Worm (Caenorhabditis elegans) whole organism, L4 larva: ENCODE data around the gene str-252.

Experiments
- F26F4.8 ChIP-seq: fragments of 200-800 bp; sonication (Bioruptor generic); conservative IDR thresholded peaks from 2 replicates; pipeline ENCODE4 v1.3.6; 2022; ENCODE audit warnings: missing genetic modification characterization, missing compliant biosample characterization
- ZK337.2 ChIP-seq: fragments of 200-800 bp; sonication (Bioruptor generic); IDR thresholded peaks from 2 replicates; pipeline ENCODE4 v1.3.6; 2022; ENCODE audit warnings: missing genetic modification reagents, missing genetic modification characterization, missing compliant biosample characterization
- aha-1 ChIP-seq: fragments of 150-350 bp; peaks from one replicate; lab custom pipeline; 2014; ENCODE audit warnings: missing biosample characterization, missing genetic modification characterization
- ama-1 ChIP-seq: fragments of 150-350 bp; optimal IDR thresholded peaks from 2 replicates; lab custom pipeline; 2014; ENCODE audit warnings: inconsistent platforms, mixed read lengths
- arid-1 ChIP-seq: fragments of 200-800 bp; sonication (Bioruptor generic); conservative IDR thresholded peaks from 2 replicates; pipeline ENCODE4 v1.3.6; 2022; ENCODE audit warnings: missing genetic modification reagents, missing genetic modification characterization, missing compliant biosample characterization
- ceh-28 ChIP-seq: fragments of 150-350 bp; optimal IDR thresholded peaks from 2 replicates; lab custom pipeline; 2014; ENCODE audit warnings: missing biosample characterization, missing genetic modification reagents, missing genetic modification characterization
- ceh-32 ChIP-seq: sonication (generic microtip); optimal IDR thresholded peaks from 2 replicates; lab custom pipeline; 2016; ENCODE audit warnings: mild to moderate bottlenecking, missing genetic modification characterization, missing compliant biosample characterization; ENCODE audit not compliant: poor library complexity
- ceh-44 ChIP-seq: fragments of 200-800 bp; sonication (Bioruptor generic); IDR thresholded peaks from 2 replicates; pipeline ENCODE4 v1.3.6; 2022; ENCODE audit warnings: missing genetic modification reagents, missing genetic modification characterization, missing compliant biosample characterization
- ceh-82 ChIP-seq: sonication (generic microtip); optimal IDR thresholded peaks from 2 replicates; lab custom pipeline; 2017; ENCODE audit warnings: missing biosample characterization, missing genetic modification characterization
- ces-1 ChIP-seq: fragments of 150-350 bp; sonication (generic microtip); optimal IDR thresholded peaks from 4 replicates; lab custom pipeline; 2014; ENCODE audit warnings: missing biosample characterization, missing genetic modification reagents, missing genetic modification characterization
- cey-2 ChIP-seq: sonication (generic microtip); optimal IDR thresholded peaks from 3 replicates; lab custom pipeline; 2017; ENCODE audit warnings: missing genetic modification characterization, mild to moderate bottlenecking, missing compliant biosample characterization, antibody characterized with exemption, borderline replicate concordance; ENCODE audit not compliant: insufficient read depth
- ctbp-1 ChIP-seq: fragments of 200-800 bp; sonication (Bioruptor generic); IDR thresholded peaks from 2 replicates; pipeline ENCODE4 v1.3.6; 2022; ENCODE audit warnings: missing genetic modification reagents, missing genetic modification characterization, missing compliant biosample characterization
- daf-16 ChIP-seq, 3 experiments: sonication (generic microtip); optimal IDR thresholded peaks; 2 replicates each; lab custom pipeline; 2016 to 2017; ENCODE audit warnings: missing genetic modification characterization in 3 of 3, missing genetic modification reagents in 3 of 3, mild to moderate bottlenecking in 2 of 3, missing compliant biosample characterization in 2 of 3, missing biosample characterization in 1 of 3, moderate library complexity in 1 of 3
- daf-19 ChIP-seq: fragments of 200-800 bp; sonication (Bioruptor generic); conservative IDR thresholded peaks from 2 replicates; pipeline ENCODE4 v1.3.6; 2022; ENCODE audit warnings: missing genetic modification characterization, missing compliant biosample characterization
- daf-8 ChIP-seq: fragments of 200-800 bp; sonication (Bioruptor generic); IDR thresholded peaks from 2 replicates; pipeline ENCODE4 v1.3.6; 2022; ENCODE audit warnings: missing genetic modification characterization, missing compliant biosample characterization
- dmd-6 ChIP-seq: fragments of 200-800 bp; sonication (Bioruptor generic); IDR thresholded peaks from 2 replicates; pipeline ENCODE4 v1.3.6; 2022; ENCODE audit warnings: missing genetic modification reagents, missing genetic modification characterization, missing compliant biosample characterization
- dmd-8 ChIP-seq: fragments of 200-800 bp; sonication (Bioruptor generic); IDR thresholded peaks from 2 replicates; pipeline ENCODE4 v1.3.6; 2022; ENCODE audit warnings: missing genetic modification characterization, missing compliant biosample characterization
- dpl-1 ChIP-seq: fragments of 150-350 bp; optimal IDR thresholded peaks from 2 replicates; lab custom pipeline; 2014; ENCODE audit warnings: missing biosample characterization, missing genetic modification reagents, missing genetic modification characterization
- duxl-1 ChIP-seq: sonication (generic microtip); optimal IDR thresholded peaks from 2 replicates; lab custom pipeline; 2016; ENCODE audit warnings: mild to moderate bottlenecking, missing genetic modification characterization, moderate library complexity, missing compliant biosample characterization; ENCODE audit not compliant: poor library complexity
- dve-1 ChIP-seq: sonication (generic microtip); optimal IDR thresholded peaks from 2 replicates; lab custom pipeline; 2017; ENCODE audit warnings: antibody characterized with exemption, mild to moderate bottlenecking, missing genetic modification characterization, missing compliant biosample characterization; ENCODE audit not compliant: insufficient read depth
- egl-27 ChIP-seq: sonication (generic microtip); optimal IDR thresholded peaks from 3 replicates; lab custom pipeline; 2017; ENCODE audit warnings: missing biosample characterization, missing genetic modification reagents, missing genetic modification characterization
- fkh-10 ChIP-seq: fragments of 150-350 bp; optimal IDR thresholded peaks from 2 replicates; lab custom pipeline; 2014; ENCODE audit warnings: missing biosample characterization, missing genetic modification reagents, missing genetic modification characterization
- gei-8 ChIP-seq: fragments of 200-800 bp; sonication (Bioruptor generic); optimal IDR thresholded peaks from 2 replicates; lab custom pipeline; 2018; ENCODE audit warnings: mild to moderate bottlenecking, missing genetic modification characterization, missing compliant biosample characterization
- hlh-11 ChIP-seq: fragments of 200-800 bp; sonication (Bioruptor generic); optimal IDR thresholded peaks from 2 replicates; lab custom pipeline; 2018; ENCODE audit warnings: mild to moderate bottlenecking, missing genetic modification characterization, missing compliant biosample characterization
- hlh-30 ChIP-seq: sonication (generic microtip); optimal IDR thresholded peaks from 2 replicates; lab custom pipeline; 2017; ENCODE audit warnings: antibody characterized with exemption, mild to moderate bottlenecking, missing genetic modification characterization, missing compliant biosample characterization; ENCODE audit not compliant: insufficient read depth
- hmg-1.1 ChIP-seq: fragments of 200-800 bp; sonication (Bioruptor generic); IDR thresholded peaks from 2 replicates; pipeline ENCODE4 v1.3.6; 2022; ENCODE audit warnings: missing genetic modification reagents, missing genetic modification characterization, missing compliant biosample characterization
- lin-13 ChIP-seq: fragments of 150-350 bp; optimal IDR thresholded peaks from 2 replicates; lab custom pipeline; 2014; ENCODE audit warnings: missing biosample characterization, missing genetic modification reagents, missing genetic modification characterization
- lin-15B ChIP-seq: fragments of 150-350 bp; sonication (generic microtip); optimal IDR thresholded peaks from 3 replicates; lab custom pipeline; 2014; ENCODE audit warnings: missing biosample characterization, missing genetic modification characterization
- mep-1 ChIP-seq: fragments of 150-350 bp; sonication (generic microtip); optimal IDR thresholded peaks from 3 replicates; lab custom pipeline; 2014; ENCODE audit warnings: missing biosample characterization, missing genetic modification characterization
- mxl-3 ChIP-seq: fragments of 200-800 bp; sonication (Bioruptor generic); optimal IDR thresholded peaks from 2 replicates; lab custom pipeline; 2018; ENCODE audit warnings: mild to moderate bottlenecking, missing genetic modification characterization, missing compliant biosample characterization
- nhr-10 ChIP-seq: fragments of 150-350 bp; optimal IDR thresholded peaks from 2 replicates; lab custom pipeline; 2014; ENCODE audit warnings: missing biosample characterization, missing genetic modification characterization
- nhr-25 ChIP-seq: sonication (generic microtip); optimal IDR thresholded peaks from 2 replicates; lab custom pipeline; 2017; ENCODE audit warnings: missing genetic modification characterization, mild to moderate bottlenecking, missing compliant biosample characterization, antibody characterized with exemption, moderate library complexity, borderline replicate concordance; ENCODE audit not compliant: insufficient read depth
- nhr-6 ChIP-seq: fragments of 150-350 bp; optimal IDR thresholded peaks from 2 replicates; lab custom pipeline; 2014; ENCODE audit warnings: missing biosample characterization, missing genetic modification characterization
- nhr-76 ChIP-seq: fragments of 150-350 bp; optimal IDR thresholded peaks from 2 replicates; lab custom pipeline; 2014; ENCODE audit warnings: missing biosample characterization, missing genetic modification characterization
- pha-4 ChIP-seq, 2 experiments: fragments of 150-350 bp in 1 of 2; fragments of 200-800 bp in 1 of 2; sonication (Bioruptor generic) in 1 of 2; IDR thresholded peaks in 1 of 2; optimal IDR thresholded peaks in 1 of 2; 2 replicates each; pipeline versions ENCODE4 v1.3.6 to Lab custom; 2014 to 2022; ENCODE audit warnings: missing genetic modification characterization in 2 of 2, missing genetic modification reagents in 2 of 2, missing biosample characterization in 1 of 2, missing compliant biosample characterization in 1 of 2
- php-3 ChIP-seq: fragments of 200-800 bp; sonication (Bioruptor generic); IDR thresholded peaks from 2 replicates; pipeline ENCODE4 v1.3.6; 2022; ENCODE audit warnings: missing genetic modification reagents, missing genetic modification characterization, missing compliant biosample characterization
- rbr-2 ChIP-seq: sonication (generic microtip); optimal IDR thresholded peaks from 2 replicates; lab custom pipeline; 2016; ENCODE audit warnings: missing genotype, missing genetic modification characterization, missing compliant biosample characterization
- sdz-12 ChIP-seq: fragments of 200-800 bp; sonication (Bioruptor generic); optimal IDR thresholded peaks from 2 replicates; lab custom pipeline; 2018; ENCODE audit warnings: mild to moderate bottlenecking, missing genetic modification characterization, missing compliant biosample characterization
- snpc-1.2 ChIP-seq: fragments of 200-800 bp; sonication (Bioruptor generic); IDR thresholded peaks from 2 replicates; pipeline ENCODE4 v1.3.6; 2022; ENCODE audit warnings: missing genetic modification reagents, missing genetic modification characterization, missing compliant biosample characterization
- snpc-4 ChIP-seq: fragments of 150-350 bp; optimal IDR thresholded peaks from 2 replicates; lab custom pipeline; 2014; ENCODE audit warnings: missing biosample characterization, missing genetic modification characterization
- spr-1 ChIP-seq: sonication (generic microtip); optimal IDR thresholded peaks from 2 replicates; lab custom pipeline; 2016; ENCODE audit warnings: mild to moderate bottlenecking, missing genetic modification characterization, missing compliant biosample characterization
- tra-1 ChIP-seq: fragments of 200-800 bp; sonication (Bioruptor generic); IDR thresholded peaks from 2 replicates; pipeline ENCODE4 v1.3.6; 2022; ENCODE audit warnings: missing genetic modification reagents, missing genetic modification characterization, missing compliant biosample characterization
- unc-62 ChIP-seq, 3 experiments: fragments of 150-350 bp in 1 of 3; sonication (generic microtip); optimal IDR thresholded peaks in 2 of 3; peaks in 1 of 3; 1 replicate in 1 of 3; 2 replicates in 2 of 3; lab custom pipeline; 2014 to 2017; ENCODE audit warnings: missing biosample characterization in 3 of 3, missing genetic modification characterization in 3 of 3, missing genetic modification reagents in 3 of 3, missing genotype in 1 of 3
- vab-7 ChIP-seq: fragments of 200-800 bp; sonication (Bioruptor generic); IDR thresholded peaks from 2 replicates; pipeline ENCODE4 v1.3.6; 2022; ENCODE audit warnings: missing genetic modification reagents, missing genetic modification characterization, missing compliant biosample characterization
- zfp-3 ChIP-seq: fragments of 200-800 bp; sonication (Bioruptor generic); conservative IDR thresholded peaks from 2 replicates; pipeline ENCODE4 v1.3.6; 2022; ENCODE audit warnings: missing genetic modification reagents, missing genetic modification characterization, missing compliant biosample characterization
- ztf-11 ChIP-seq: fragments of 150-350 bp; optimal IDR thresholded peaks from 2 replicates; lab custom pipeline; 2014; ENCODE audit warnings: missing biosample characterization, missing genetic modification characterization
- ztf-7 ChIP-seq: fragments of 150-350 bp; optimal IDR thresholded peaks from 2 replicates; lab custom pipeline; 2014; ENCODE audit warnings: missing biosample characterization, missing genetic modification characterization

str-252 gene

ce11 chrV:13879241-13879640 lies 37.1 kb upstream of the str-252 start, which contains the start of gene lbp-7 (continued):
- TF ChIP-seq mep-1 (tag; lab: Kevin White, UChicago) = no peak
- peak; percentile 31 for TF ChIP-seq nhr-6 (tag; lab: Kevin White, UChicago)
- TF ChIP-seq daf-8 = no peak
- no peak for TF ChIP-seq nhr-76 (tag; lab: Kevin White, UChicago)
- 0 out of 2 replicates have a peak, but pooled peaks have one; percentile 25 for TF ChIP-seq tra-1 (GFP tag; lab: Robert Waterston, UW)
- TF ChIP-seq aha-1 = peak; percentile 31
- TF ChIP-seq ceh-28 = no peak
- TF ChIP-seq dmd-6 (GFP tag; lab: Robert Waterston, UW) = peak; percentile 81
- no peak for TF ChIP-seq pha-4 (GFP tag; IDR thresholded peaks at IDR 0.05; lab: Robert Waterston, UW)
- TF ChIP-seq pha-4 (tag; optimal IDR thresholded peaks at IDR 0.05; lab: Kevin White, UChicago) = no peak
- no peak for TF ChIP-seq arid-1 (GFP tag; lab: Robert Waterston, UW)
- no peak for TF ChIP-seq spr-1 (tag; lab: Kevin White, UChicago)
- TF ChIP-seq vab-7 (GFP tag; lab: Robert Waterston, UW) = no peak
- TF ChIP-seq daf-16 (GFP tag; optimal IDR thresholded peaks at IDR 0.05; lab: Kevin White, UChicago) = no peak
- TF ChIP-seq daf-16 (tag; optimal IDR thresholded peaks at IDR 0.05; lab: Kevin White, UChicago) = peak; percentile 79
- no peak for TF ChIP-seq egl-27 (tag; lab: Kevin White, UChicago)
- no peak for TF ChIP-seq gei-8 (GFP tag; lab: Kevin White, UChicago)
- no peak for TF ChIP-seq cey-2 (tag; lab: Kevin White, UChicago)
- no peak for TF ChIP-seq ZK337.2 (GFP tag; lab: Robert Waterston, UW)
- TF ChIP-seq sdz-12 (GFP tag; lab: Kevin White, UChicago) = no peak
- no peak for TF ChIP-seq nhr-25
- no peak for TF ChIP-seq ces-1
- peak; percentile 55 for TF ChIP-seq hlh-11 (tag; lab: Kevin White, UChicago)
- TF ChIP-seq ztf-7 = no peak
- peak; percentile 62; the same call in 1 of the 2 replicates for TF ChIP-seq php-3 (GFP tag; lab: Robert Waterston, UW)
- TF ChIP-seq ceh-82 (tag; lab: Kevin White, UChicago) = no peak

- TF ChIP-seq fkh-10 = no peak
- no peak for TF ChIP-seq ztf-11 (tag; lab: Kevin White, UChicago)
- TF ChIP-seq snpc-4 (tag; lab: Kevin White, UChicago) = no peak
- TF ChIP-seq F26F4.8 (GFP tag; lab: Robert Waterston, UW) = no peak
- no peak for TF ChIP-seq arid-1 (GFP tag; lab: Robert Waterston, UW)
- TF ChIP-seq daf-19 (GFP tag; lab: Robert Waterston, UW) = no peak
- TF ChIP-seq tra-1 (GFP tag; lab: Robert Waterston, UW) = no peak
- TF ChIP-seq hmg-1.1 = no peak
- TF ChIP-seq unc-62 (GFP tag; optimal IDR thresholded peaks at IDR 0.05 in 1 of 2; lab: Kevin White, UChicago) = no peak
- no peak for TF ChIP-seq unc-62 (tag; optimal IDR thresholded peaks at IDR 0.05; lab: Kevin White, UChicago)
- TF ChIP-seq dmd-8 (GFP tag; lab: Robert Waterston, UW) = no peak
- TF ChIP-seq zfp-3 (GFP tag; lab: Robert Waterston, UW) = no peak
- TF ChIP-seq ceh-32 = no peak
- no peak for TF ChIP-seq lin-13 (GFP tag; lab: Kevin White, UChicago)
- no peak for TF ChIP-seq ceh-44
- no peak for TF ChIP-seq lin-15B (tag; lab: Kevin White, UChicago)
- no peak for TF ChIP-seq aha-1
- TF ChIP-seq hlh-11 (tag; lab: Kevin White, UChicago) = no peak
- no peak for TF ChIP-seq daf-16 (GFP tag; optimal IDR thresholded peaks at IDR 0.05; lab: Kevin White, UChicago)
- TF ChIP-seq daf-16 (tag; optimal IDR thresholded peaks at IDR 0.05; lab: Kevin White, UChicago) = peak; percentile 22
- TF ChIP-seq ama-1 (lab: Kevin White, UChicago) = no peak
- TF ChIP-seq rbr-2 (tag; lab: Kevin White, UChicago) = no peak
- TF ChIP-seq nhr-6 (tag; lab: Kevin White, UChicago) = peak; percentile 20
- no peak for TF ChIP-seq ctbp-1 (GFP tag; lab: Robert Waterston, UW)
- TF ChIP-seq nhr-10 = no peak
- TF ChIP-seq dpl-1 (GFP tag; lab: Kevin White, UChicago) = peak; percentile 19
- no peak for TF ChIP-seq ceh-82 (tag; lab: Kevin White, UChicago)
- no peak for TF ChIP-seq mxl-3 (GFP tag; lab: Kevin White, UChicago)
- TF ChIP-seq duxl-1 (tag; lab: Kevin White, UChicago) = no peak
- peak; percentile 30 for TF ChIP-seq hlh-30 (tag; lab: Kevin White, UChicago)
- no peak for TF ChIP-seq snpc-1.2 (GFP tag; lab: Robert Waterston, UW)
- TF ChIP-seq dve-1 (tag; lab: Kevin White, UChicago) = peak; percentile 1
- no peak for TF ChIP-seq daf-8
- no peak for TF ChIP-seq mep-1 (tag; lab: Kevin White, UChicago)
Observed at ce11 chrV:13880163-13880562, 36.1 kb upstream of the str-252 start.
